Fruit fly (Drosophila melanogaster) whole organism, embryonic: ENCODE results near the gene Sec23.

ENCODE experiments used
- Ada2b ChIP-seq: fragments of 200-800 bp; sonication (Bioruptor generic); IDR thresholded peaks from 2 replicates; pipeline ENCODE4 v1.3.6; 2022; ENCODE audit warnings: missing biosample characterization, missing genetic modification characterization
- CG11085 ChIP-seq: fragments of 200-800 bp; sonication (Bioruptor generic); IDR thresholded peaks from 2 replicates; pipeline ENCODE4 v1.3.6; 2022; ENCODE audit warnings: missing biosample characterization, missing genetic modification characterization
- CG12219 ChIP-seq: fragments of 200-800 bp; sonication (Bioruptor generic); optimal IDR thresholded peaks from 3 replicates; lab custom pipeline; 2018; ENCODE audit warnings: missing biosample characterization, mild to moderate bottlenecking, missing genetic modification characterization
- CG15601 ChIP-seq: fragments of 200-800 bp; sonication (Bioruptor generic); optimal IDR thresholded peaks from 3 replicates; lab custom pipeline; 2019; ENCODE audit warnings: missing biosample characterization, mild to moderate bottlenecking, missing genetic modification characterization, moderate library complexity
- CG16863 ChIP-seq: fragments of 200-800 bp; sonication (Bioruptor generic); optimal IDR thresholded peaks from 3 replicates; lab custom pipeline; 2016; ENCODE audit warnings: missing biosample characterization, missing genetic modification characterization
- CG1832 ChIP-seq: fragments of 200-800 bp; sonication (Bioruptor generic); optimal IDR thresholded peaks from 2 replicates; lab custom pipeline; 2017; ENCODE audit warnings: missing biosample characterization, mild to moderate bottlenecking, missing genetic modification characterization, inconsistent platforms
- CG31365 ChIP-seq: fragments of 200-800 bp; sonication (Bioruptor generic); optimal IDR thresholded peaks from 2 replicates; lab custom pipeline; 2018; ENCODE audit warnings: missing biosample characterization, mild to moderate bottlenecking, missing genetic modification characterization
- CG43689 ChIP-seq: fragments of 200-800 bp; sonication (Bioruptor generic); IDR thresholded peaks from 2 replicates; pipeline ENCODE4 v1.3.6; 2022; ENCODE audit warnings: missing biosample characterization, missing genetic modification characterization
- CG6175 ChIP-seq: fragments of 200-800 bp; sonication (Bioruptor generic); IDR thresholded peaks from 3 replicates; pipeline ENCODE4 v1.3.6; 2022; ENCODE audit warnings: missing biosample characterization, missing genetic modification characterization
- CG7372 ChIP-seq: fragments of 200-800 bp; sonication (Bioruptor generic); IDR thresholded peaks from 2 replicates; pipeline ENCODE4 v1.3.6; 2022; ENCODE audit warnings: missing biosample characterization, missing genetic modification characterization
- CG7556 ChIP-seq: fragments of 200-800 bp; sonication (Bioruptor generic); optimal IDR thresholded peaks from 2 replicates; lab custom pipeline; 2017; ENCODE audit warnings: missing biosample characterization, mild to moderate bottlenecking, missing genetic modification characterization
- CoRest ChIP-seq: fragments of 200-800 bp; sonication (Bioruptor generic); optimal IDR thresholded peaks from 3 replicates; lab custom pipeline; 2018; ENCODE audit warnings: missing biosample characterization, mild to moderate bottlenecking, missing genetic modification characterization, moderate library complexity
- CrebB ChIP-seq: fragments of 200-800 bp; sonication (Bioruptor generic); optimal IDR thresholded peaks from 3 replicates; lab custom pipeline; 2018; ENCODE audit warnings: missing biosample characterization, mild to moderate bottlenecking, missing genetic modification characterization
- D19A ChIP-seq: fragments of 200-800 bp; optimal IDR thresholded peaks from 3 replicates; lab custom pipeline; 2019; ENCODE audit warnings: missing biosample characterization, mild to moderate bottlenecking, missing genetic modification characterization, moderate library complexity
- Dad ChIP-seq: fragments of 200-800 bp; sonication (Bioruptor generic); optimal IDR thresholded peaks from 3 replicates; lab custom pipeline; 2016; ENCODE audit warnings: missing biosample characterization, missing genetic modification characterization
- Dek ChIP-seq: fragments of 200-800 bp; sonication (Bioruptor generic); optimal IDR thresholded peaks from 3 replicates; lab custom pipeline; 2019; ENCODE audit warnings: missing biosample characterization, mild to moderate bottlenecking, missing genetic modification characterization, moderate library complexity
- Drgx ChIP-seq: fragments of 200-800 bp; sonication (Bioruptor generic); IDR thresholded peaks from 2 replicates; pipeline ENCODE4 v1.3.6; 2022; ENCODE audit warnings: missing biosample characterization, missing genetic modification characterization
- Ets65A ChIP-seq: fragments of 200-800 bp; sonication (Bioruptor generic); peaks from one replicate; lab custom pipeline; 2016; ENCODE audit warnings: missing biosample characterization, missing genetic modification characterization
- Gug ChIP-seq: fragments of 200-800 bp; sonication (Bioruptor generic); IDR thresholded peaks from 4 replicates; pipeline ENCODE4 v1.3.6; 2022; ENCODE audit warnings: missing biosample characterization, missing genetic modification characterization
- Hr3 ChIP-seq: fragments of 200-800 bp; sonication (Bioruptor generic); optimal IDR thresholded peaks from 3 replicates; lab custom pipeline; 2016; ENCODE audit warnings: missing biosample characterization, missing genetic modification characterization
- Rx ChIP-seq: fragments of 200-800 bp; sonication (Bioruptor generic); IDR thresholded peaks from 2 replicates; pipeline ENCODE4 v1.3.6; 2022; ENCODE audit warnings: missing biosample characterization, missing genetic modification characterization
- Xbp1 ChIP-seq: fragments of 200-800 bp; sonication (Bioruptor generic); optimal IDR thresholded peaks from 3 replicates; lab custom pipeline; 2016; ENCODE audit warnings: missing biosample characterization, mild to moderate bottlenecking, missing genetic modification characterization
- YL-1 ChIP-seq: fragments of 200-800 bp; sonication (Bioruptor generic); optimal IDR thresholded peaks from 3 replicates; lab custom pipeline; 2017; ENCODE audit warnings: missing biosample characterization, mild to moderate bottlenecking, missing genetic modification characterization
- ara ChIP-seq: fragments of 200-800 bp; sonication (Bioruptor generic); IDR thresholded peaks from 2 replicates; pipeline ENCODE4 v1.3.6; 2022; ENCODE audit warnings: missing biosample characterization, missing genetic modification characterization
- ase ChIP-seq: fragments of 200-800 bp; sonication (Bioruptor generic); IDR thresholded peaks from 3 replicates; pipeline ENCODE4 v1.3.6; 2022; ENCODE audit warnings: missing biosample characterization, missing genetic modification characterization
- crc ChIP-seq: fragments of 200-800 bp; sonication (Bioruptor generic); optimal IDR thresholded peaks from 2 replicates; lab custom pipeline; 2016; ENCODE audit warnings: missing biosample characterization, missing genetic modification characterization
- en ChIP-seq: fragments of 200-800 bp; sonication (Bioruptor generic); optimal IDR thresholded peaks from 2 replicates; lab custom pipeline; 2016; ENCODE audit warnings: missing biosample characterization, missing genetic modification characterization
- grau ChIP-seq: fragments of 200-800 bp; optimal IDR thresholded peaks from 3 replicates; lab custom pipeline; 2019; ENCODE audit warnings: missing biosample characterization, mild to moderate bottlenecking, missing genetic modification characterization, moderate library complexity
- gro ChIP-seq: fragments of 200-800 bp; sonication (Bioruptor generic); optimal IDR thresholded peaks from 2 replicates; lab custom pipeline; 2016; ENCODE audit warnings: missing biosample characterization, missing genetic modification characterization
- jigr1 ChIP-seq: fragments of 200-800 bp; sonication (Bioruptor generic); IDR thresholded peaks from 3 replicates; pipeline ENCODE4 v1.3.6; 2022; ENCODE audit warnings: missing biosample characterization, missing genetic modification characterization
- kay ChIP-seq: fragments of 200-800 bp; sonication (Bioruptor generic); optimal IDR thresholded peaks from 2 replicates; lab custom pipeline; 2016; ENCODE audit warnings: missing biosample characterization, missing genetic modification characterization
- ken ChIP-seq: fragments of 200-800 bp; sonication (Bioruptor generic); IDR thresholded peaks from 3 replicates; pipeline ENCODE4 v1.3.6; 2022; ENCODE audit warnings: missing biosample characterization, missing genetic modification characterization
- lab ChIP-seq: fragments of 200-800 bp; sonication (Bioruptor generic); optimal IDR thresholded peaks from 3 replicates; lab custom pipeline; 2017; ENCODE audit warnings: missing biosample characterization, missing genetic modification characterization, mild to moderate bottlenecking, moderate library complexity, missing genetic modification reagents
- lbe ChIP-seq: fragments of 200-800 bp; sonication (Bioruptor generic); optimal IDR thresholded peaks from 2 replicates; lab custom pipeline; 2016; ENCODE audit warnings: missing biosample characterization, mild to moderate bottlenecking, missing genetic modification characterization
- mirr ChIP-seq: fragments of 200-800 bp; sonication (Bioruptor generic); optimal IDR thresholded peaks from 3 replicates; lab custom pipeline; 2018; ENCODE audit warnings: missing biosample characterization, mild to moderate bottlenecking, missing genetic modification characterization
- pan ChIP-seq, 4 experiments: fragments of >200 bp in 3 of 4; fragments of 200-800 bp in 1 of 4; sonication (Bioruptor generic) in 1 of 4; optimal IDR thresholded peaks in 3 of 4; IDR thresholded peaks in 1 of 4; 2 replicates each; pipeline versions ENCODE4 v1.3.6 to Lab custom; 2017 to 2022; ENCODE audit warnings: missing biosample characterization in 2 of 4, missing genetic modification characterization in 2 of 4, mixed read lengths in 1 of 4
- pnt ChIP-seq: fragments of 200-800 bp; sonication (Bioruptor generic); optimal IDR thresholded peaks from 3 replicates; lab custom pipeline; 2016; ENCODE audit warnings: missing biosample characterization, missing genetic modification characterization
- prd ChIP-seq, 3 experiments: fragments of >200 bp in 2 of 3; fragments of 200-800 bp in 1 of 3; sonication (Bioruptor generic) in 1 of 3; optimal IDR thresholded peaks in 2 of 3; IDR thresholded peaks in 1 of 3; 2 replicates in 2 of 3; 3 replicates in 1 of 3; pipeline versions ENCODE4 v1.3.6 to Lab custom; 2017 to 2022; ENCODE audit warnings: missing biosample characterization in 1 of 3, missing genetic modification characterization in 1 of 3
- row ChIP-seq: fragments of 200-800 bp; sonication (Bioruptor generic); IDR thresholded peaks from 3 replicates; pipeline ENCODE4 v1.3.6; 2022; ENCODE audit warnings: missing biosample characterization, missing genetic modification characterization
- sc ChIP-seq, 3 experiments: fragments of >200 bp in 2 of 3; fragments of 200-800 bp in 1 of 3; sonication (Bioruptor generic) in 1 of 3; optimal IDR thresholded peaks; 2 replicates in 2 of 3; 3 replicates in 1 of 3; lab custom pipeline; 2017; ENCODE audit warnings: mild to moderate bottlenecking in 1 of 3, missing biosample characterization in 1 of 3, missing genetic modification characterization in 1 of 3, missing genetic modification reagents in 1 of 3
- sens ChIP-seq: fragments of 200-800 bp; sonication (Bioruptor generic); peaks from one replicate; lab custom pipeline; 2016; ENCODE audit warnings: missing biosample characterization, missing genetic modification characterization
- seq ChIP-seq: fragments of 200-800 bp; sonication (Bioruptor generic); IDR thresholded peaks from 2 replicates; pipeline ENCODE4 v1.3.6; 2022; ENCODE audit warnings: missing biosample characterization, missing genetic modification characterization
- slp2 ChIP-seq: fragments of 200-800 bp; sonication (Bioruptor generic); optimal IDR thresholded peaks from 2 replicates; lab custom pipeline; 2016; ENCODE audit warnings: missing biosample characterization, missing genetic modification characterization
- so ChIP-seq: fragments of 200-800 bp; sonication (Bioruptor generic); IDR thresholded peaks from 3 replicates; pipeline ENCODE4 v1.3.6; 2022; ENCODE audit warnings: missing biosample characterization, missing genetic modification characterization
- tap ChIP-seq: fragments of 200-800 bp; optimal IDR thresholded peaks from 3 replicates; lab custom pipeline; 2019; ENCODE audit warnings: missing biosample characterization, mild to moderate bottlenecking, missing genetic modification characterization, moderate library complexity
- vnd ChIP-seq: fragments of 200-800 bp; sonication (Bioruptor generic); IDR thresholded peaks from 3 replicates; pipeline ENCODE4 v1.3.6; 2022; ENCODE audit warnings: missing biosample characterization, missing genetic modification characterization; ENCODE audit not compliant: partially characterized antibody
- vvl ChIP-seq: fragments of 200-800 bp; sonication (Bioruptor generic); IDR thresholded peaks from 2 replicates; pipeline ENCODE4 v1.3.6; 2022; ENCODE audit warnings: missing biosample characterization, missing genetic modification characterization
- yki ChIP-seq: fragments of >200 bp; optimal IDR thresholded peaks from 3 replicates; lab custom pipeline; 2018

Sec23 gene

dm6 chr3R:5617923-5618623 is 30.8 kb upstream of the Sec23 start:
- no peak for TF ChIP-seq CG1832 (GFP tag; lab: Kevin White, UChicago)
- no peak for TF ChIP-seq Ada2b (GFP tag; lab: Robert Waterston, UW)
- TF ChIP-seq vnd (GFP tag; lab: Robert Waterston, UW) = no peak
- no peak for TF ChIP-seq CrebB (tag; lab: Kevin White, UChicago)
- TF ChIP-seq ken (GFP tag; lab: Robert Waterston, UW) = no peak
- TF ChIP-seq CG7372 (GFP tag; lab: Robert Waterston, UW) = no peak
- no peak for TF ChIP-seq slp2 (GFP tag; lab: Kevin White, UChicago)
- TF ChIP-seq CG43689 (GFP tag; lab: Robert Waterston, UW) = no peak
- TF ChIP-seq Dad (GFP tag; lab: Kevin White, UChicago) = no peak
- TF ChIP-seq CoRest (tag; lab: Kevin White, UChicago) = no peak
- TF ChIP-seq prd (optimal IDR thresholded peaks at IDR 0.05; lab: Kevin White, UChicago) = no peak
- peak; percentile 23; the same call in 1 of the 3 replicates for TF ChIP-seq prd (GFP tag; IDR thresholded peaks at IDR 0.05; lab: Robert Waterston, UW)
- no peak for TF ChIP-seq pnt
- TF ChIP-seq en = no peak
- TF ChIP-seq CG31365 (tag; lab: Kevin White, UChicago) = no peak
- 0 out of 2 replicates have a peak, but pooled peaks have one; percentile 34 for TF ChIP-seq ara (GFP tag; lab: Robert Waterston, UW)
- TF ChIP-seq Drgx (GFP tag; lab: Robert Waterston, UW) = peak; percentile 67
- no peak for TF ChIP-seq seq
- peak; percentile 50 for TF ChIP-seq Ets65A (GFP tag; lab: Kevin White, UChicago)
- TF ChIP-seq Xbp1 (GFP tag; lab: Kevin White, UChicago) = no peak
- no peak for TF ChIP-seq crc (GFP tag; lab: Kevin White, UChicago)
- TF ChIP-seq sens (GFP tag; lab: Kevin White, UChicago) = peak; percentile 68
- TF ChIP-seq tap (tag; lab: Kevin White, UChicago) = no peak
- TF ChIP-seq pan (optimal IDR thresholded peaks at IDR 0.05; lab: Kevin White, UChicago) = no peak
- TF ChIP-seq pan (GFP tag; optimal IDR thresholded peaks at IDR 0.05 in 1 of 2, IDR thresholded peaks at IDR 0.05 in 1 of 2) = peak in 1 of 2 experiments; percentile 14
- TF ChIP-seq row = 0 out of 3 replicates have a peak, but pooled peaks have one; percentile 30
- TF ChIP-seq CG16863 (GFP tag; lab: Kevin White, UChicago) = no peak
- peak; percentile 47 for TF ChIP-seq grau (tag; lab: Kevin White, UChicago)
- no peak for TF ChIP-seq yki
- 0 out of 3 replicates have a peak, but pooled peaks have one; percentile 8 for TF ChIP-seq CG6175 (GFP tag; lab: Robert Waterston, UW)

dm6 chr3R:5620387-5620956 is 28.4 kb upstream of the Sec23 start:
- TF ChIP-seq lbe (GFP tag; lab: Kevin White, UChicago) (no peak), mirr (GFP tag; lab: Kevin White, UChicago) (peak; percentile 18), CG7556 (GFP tag; lab: Kevin White, UChicago) (peak; percentile 77), Hr3 (GFP tag; lab: Kevin White, UChicago) (peak; percentile 68), vvl (GFP tag; lab: Robert Waterston, UW) (peak; percentile 81), YL-1 (GFP tag; lab: Kevin White, UChicago) (no peak), kay (GFP tag; lab: Kevin White, UChicago) (peak; percentile 10), CG11085 (GFP tag; lab: Robert Waterston, UW) (peak; percentile 48; the same call in 1 of the 2 replicates), gro (GFP tag; lab: Kevin White, UChicago) (peak; percentile 57), jigr1 (GFP tag; lab: Robert Waterston, UW) (peak; percentile 65; the same call in 1 of the 3 replicates), CG12219 (GFP tag; lab: Kevin White, UChicago) (peak; percentile 61), Gug (GFP tag; lab: Robert Waterston, UW) (peak; percentile 42; the same call in 2 of the 4 replicates), D19A (peak; percentile 61), Dek (tag; lab: Kevin White, UChicago) (peak; percentile 40), ase (GFP tag; lab: Robert Waterston, UW) (peak; percentile 55; the same call in 1 of the 3 replicates), Rx (GFP tag; lab: Robert Waterston, UW) (peak; percentile 75), CG15601 (tag; lab: Kevin White, UChicago) (peak; percentile 17), so (GFP tag; lab: Robert Waterston, UW) (peak; percentile 44; the same call in 1 of the 3 replicates), ken (GFP tag; lab: Robert Waterston, UW) (peak; percentile 65; the same call in 1 of the 3 replicates), lab (GFP tag; lab: Kevin White, UChicago) (peak; percentile 44), sc (optimal IDR thresholded peaks at IDR 0.05; lab: Kevin White, UChicago) (no peak), sc (GFP tag; optimal IDR thresholded peaks at IDR 0.05; lab: Kevin White, UChicago) (peak; percentile 39)
